Worm (Caenorhabditis elegans): Measurements from ENCODE around the gene srd-45.

srd-45 gene

ce11 chrX:12362951-12363486 is 34.2 kb downstream of the srd-45 start (continued):
- TF ChIP-seq set-16 (GFP tag; IDR thresholded peaks at IDR 0.05) (no peak), hlh-11 (tag; optimal IDR thresholded peaks at IDR 0.05) (peak; percentile 96), hif-1 (tag; optimal IDR thresholded peaks at IDR 0.05) (peak; percentile 71 to 85), F49E8.2 (tag; optimal IDR thresholded peaks at IDR 0.05; ENCODE audit: borderline replicate concordance) (peak; percentile 39), lir-3 (tag; optimal IDR thresholded peaks at IDR 0.05) (peak; percentile 94)

ce11 chrX:12364804-12365203 is 36.0 kb downstream of the srd-45 start, which contains the start of gene F19H6.5:
TSS of gene F19H6.5 (minus strand) at chrX:12364904.
- no peak for TF ChIP-seq lin-29 (GFP tag; IDR thresholded peaks at IDR 0.05)
- TF ChIP-seq lin-38 (GFP tag; IDR thresholded peaks at IDR 0.05), result no peak
- TF ChIP-seq tag-97 (GFP tag; IDR thresholded peaks at IDR 0.05), result no peak
- TF ChIP-seq ztf-11 (tag; optimal IDR thresholded peaks at IDR 0.05), result no peak
- TF ChIP-seq daf-12 (tag; optimal IDR thresholded peaks at IDR 0.05), result no peak
- TF ChIP-seq mdl-1 (tag; optimal IDR thresholded peaks at IDR 0.05), result no peak
- no peak for TF ChIP-seq F44E2.7 (GFP tag; IDR thresholded peaks at IDR 0.05)
- no peak for TF ChIP-seq sdz-12 (GFP tag; optimal IDR thresholded peaks at IDR 0.05)
- TF ChIP-seq daf-19 (GFP tag; conservative IDR thresholded peaks at IDR 0.05), result no peak
- no peak for TF ChIP-seq ZK337.2 (GFP tag; IDR thresholded peaks at IDR 0.05)
- TF ChIP-seq aly-2 (tag; optimal IDR thresholded peaks at IDR 0.05), result no peak
- TF ChIP-seq hlh-30 (tag; optimal IDR thresholded peaks at IDR 0.05; ENCODE audit: insufficient read depth), result no peak
- no peak for TF ChIP-seq hmg-1.1 (GFP tag; IDR thresholded peaks at IDR 0.05)
- no peak for TF ChIP-seq F49E8.2 (tag; optimal IDR thresholded peaks at IDR 0.05; ENCODE audit: borderline replicate concordance)
- no peak for TF ChIP-seq unc-39 (tag; optimal IDR thresholded peaks at IDR 0.05)

ce11 chrX:12365388-12365787 is 36.6 kb downstream of the srd-45 start, which contains the start of gene F19H6.4:
TSS of gene F19H6.4 (plus strand) at chrX:12365688.
- TF ChIP-seq ama-1 (optimal IDR thresholded peaks at IDR 0.05) (no peak), dmd-9 (GFP tag; IDR thresholded peaks at IDR 0.05) (no peak), aly-2 (tag; optimal IDR thresholded peaks at IDR 0.05) (no peak), ZK546.5 (tag; optimal IDR thresholded peaks at IDR 0.05) (no peak), unc-62 (GFP tag; optimal IDR thresholded peaks at IDR 0.05 in 1 of 2) (no peak), unc-62 (tag; optimal IDR thresholded peaks at IDR 0.05) (no peak), aha-1 (tag) (no peak)

- TF ChIP-seq ceh-32 (tag; optimal IDR thresholded peaks at IDR 0.05; ENCODE audit: poor library complexity), result no peak
- peak; percentile 59 for TF ChIP-seq ztf-7 (tag; optimal IDR thresholded peaks at IDR 0.05)
- TF ChIP-seq sdz-12 (GFP tag; optimal IDR thresholded peaks at IDR 0.05), result no peak
- no peak for TF ChIP-seq snpc-4 (tag; optimal IDR thresholded peaks at IDR 0.05)
- no peak for TF ChIP-seq zfp-2 (tag; optimal IDR thresholded peaks at IDR 0.05)
- TF ChIP-seq pqm-1 (tag; optimal IDR thresholded peaks at IDR 0.05), result no peak
- no peak for TF ChIP-seq saeg-2 (GFP tag; IDR thresholded peaks at IDR 0.05)
- no peak for TF ChIP-seq nhr-6 (tag; optimal IDR thresholded peaks at IDR 0.05)
- TF ChIP-seq ZK546.5 (tag; optimal IDR thresholded peaks at IDR 0.05), result no peak
- no peak for TF ChIP-seq nhr-237 (tag; optimal IDR thresholded peaks at IDR 0.05)
- TF ChIP-seq Y48G9A.11 (GFP tag; IDR thresholded peaks at IDR 0.05), result peak; percentile 43; the same call in 1 of the 2 replicates
- TF ChIP-seq dve-1 (tag; optimal IDR thresholded peaks at IDR 0.05; ENCODE audit: insufficient read depth), result no peak
- peak; percentile 82; the same call in 1 of the 2 replicates for TF ChIP-seq nhr-41 (GFP tag; IDR thresholded peaks at IDR 0.05)
- TF ChIP-seq mes-2 (tag; optimal IDR thresholded peaks at IDR 0.05; ENCODE audit: poor library complexity, severe bottlenecking), result peak; percentile 81
- TF ChIP-seq nhr-11 (tag; optimal IDR thresholded peaks at IDR 0.05), result no peak
- TF ChIP-seq Y5F2A.4 (GFP tag; optimal IDR thresholded peaks at IDR 0.05), result no peak
- TF ChIP-seq skn-1 (tag; optimal IDR thresholded peaks at IDR 0.05), result no peak
- TF ChIP-seq daf-19 (GFP tag; conservative IDR thresholded peaks at IDR 0.05), result no peak
- no peak for TF ChIP-seq F44E2.7 (GFP tag; IDR thresholded peaks at IDR 0.05)
- no peak; the same call in 1 of the 2 replicates for TF ChIP-seq ceh-44 (GFP tag; IDR thresholded peaks at IDR 0.05)
- TF ChIP-seq php-3 (GFP tag; IDR thresholded peaks at IDR 0.05), result peak; percentile 65; the same call in 1 of the 2 replicates
- 0 out of 2 replicates have a peak, but pooled peaks have one; percentile 33 for TF ChIP-seq ceh-20 (GFP tag; IDR thresholded peaks at IDR 0.05)
- no peak for TF ChIP-seq lin-15B (tag; optimal IDR thresholded peaks at IDR 0.05)
- TF ChIP-seq mdt-29 (GFP tag; IDR thresholded peaks at IDR 0.05), result no peak
- TF ChIP-seq T26A8.4 (GFP tag; IDR thresholded peaks at IDR 0.05), result no peak; the same call in 1 of the 2 replicates
- no peak for TF ChIP-seq spr-3 (GFP tag; optimal IDR thresholded peaks at IDR 0.05)
Observed at ce11 chrX:12367498-12367897, 38.7 kb downstream of the srd-45 start.

Measured in whole organism, L4 larva.